Worm (Caenorhabditis elegans) whole organism, early embryonic: ENCODE measurements around the gene emre-1.
"Not testable (repeated sequence)": the region's sequence is repeated elsewhere in the genome, so short reads cannot be mapped to it uniquely, and the experiment has no call there.

Experiments used
- B0310.2 ChIP-seq: sonication (generic microtip); optimal IDR thresholded peaks from 2 replicates; lab custom pipeline; 2016; ENCODE audit warnings: mild to moderate bottlenecking, missing genetic modification characterization, missing compliant biosample characterization
- F13C5.2 ChIP-seq: sonication (generic microtip); optimal IDR thresholded peaks from 2 replicates; lab custom pipeline; 2017; ENCODE audit warnings: mild to moderate bottlenecking, missing genetic modification characterization, inconsistent platforms, missing compliant biosample characterization
- aly-1 ChIP-seq: sonication (generic microtip); optimal IDR thresholded peaks from 2 replicates; lab custom pipeline; 2016; ENCODE audit warnings: missing genetic modification characterization, missing compliant biosample characterization
- ama-1 ChIP-seq: fragments of 150-350 bp; optimal IDR thresholded peaks from 2 replicates; lab custom pipeline; 2014
- ceh-13 ChIP-seq: fragments of 200-800 bp; sonication (Bioruptor generic); optimal IDR thresholded peaks from 2 replicates; lab custom pipeline; 2018; ENCODE audit warnings: mild to moderate bottlenecking, missing genetic modification characterization, missing compliant biosample characterization
- ceh-36 ChIP-seq: sonication (generic microtip); optimal IDR thresholded peaks from 2 replicates; lab custom pipeline; 2016; ENCODE audit warnings: missing genetic modification characterization, inconsistent platforms, missing compliant biosample characterization
- ets-7 ChIP-seq: sonication (generic microtip); optimal IDR thresholded peaks from 2 replicates; lab custom pipeline; 2016; ENCODE audit warnings: missing genotype, missing genetic modification characterization, missing compliant biosample characterization
- flt-1 ChIP-seq: fragments of 200-800 bp; sonication (Bioruptor generic); IDR thresholded peaks from 2 replicates; pipeline ENCODE4 v1.3.6; 2022; ENCODE audit warnings: missing genetic modification characterization, missing compliant biosample characterization
- hmbx-1 ChIP-seq: sonication (generic microtip); optimal IDR thresholded peaks from 2 replicates; lab custom pipeline; 2016; ENCODE audit warnings: mild to moderate bottlenecking, missing genetic modification characterization, missing compliant biosample characterization
- hmg-4 ChIP-seq: fragments of 200-800 bp; sonication (Bioruptor generic); optimal IDR thresholded peaks from 2 replicates; lab custom pipeline; 2018; ENCODE audit warnings: mild to moderate bottlenecking, missing genetic modification characterization, missing compliant biosample characterization
- hnd-1 ChIP-seq: sonication (generic microtip); optimal IDR thresholded peaks from 2 replicates; lab custom pipeline; 2016; ENCODE audit warnings: missing genetic modification characterization, missing compliant biosample characterization
- pes-1 ChIP-seq: fragments of 200-800 bp; sonication (Bioruptor generic); IDR thresholded peaks from 2 replicates; pipeline ENCODE4 v1.3.6; 2022; ENCODE audit warnings: missing genetic modification reagents, missing genetic modification characterization, missing compliant biosample characterization
- scrt-1 ChIP-seq: fragments of 200-800 bp; sonication (Bioruptor generic); IDR thresholded peaks from 2 replicates; pipeline ENCODE4 v1.3.6; 2022; ENCODE audit warnings: missing genetic modification characterization, missing compliant biosample characterization
- sea-1 ChIP-seq: fragments of 200-800 bp; sonication (Bioruptor generic); conservative IDR thresholded peaks from 2 replicates; pipeline ENCODE4 v1.3.6; 2022; ENCODE audit warnings: missing genetic modification characterization, missing compliant biosample characterization
- tbx-11 ChIP-seq: fragments of 200-800 bp; sonication (Bioruptor generic); IDR thresholded peaks from 2 replicates; pipeline ENCODE4 v1.3.6; 2022; ENCODE audit warnings: missing genetic modification characterization, missing compliant biosample characterization
- tbx-37 ChIP-seq: fragments of 200-800 bp; sonication (Bioruptor generic); conservative IDR thresholded peaks from 2 replicates; pipeline ENCODE4 v1.3.6; 2022; ENCODE audit warnings: missing genetic modification reagents, missing genetic modification characterization, missing compliant biosample characterization
- tra-4 ChIP-seq: sonication (generic microtip); optimal IDR thresholded peaks from 2 replicates; lab custom pipeline; 2017; ENCODE audit warnings: missing genetic modification characterization, missing compliant biosample characterization

Gene emre-1

ce11 chrX:14965761-14966160 is 13.7 kb upstream of the emre-1 start, which contains the start of gene F45B8.5:
Gene F45B8.5, plus strand, starts transcription at chrX:14966061.
- TF ChIP-seq hmg-4 (GFP tag; lab: Kevin White, UChicago) (no peak), tra-4 (tag; lab: Kevin White, UChicago) (no peak)

ce11 chrX:14966515-14966914 is 13.0 kb upstream of the emre-1 start, which contains the start of gene F20D1.22:
Gene F20D1.22, plus strand, starts transcription at chrX:14966815.
- not testable (repeated sequence) for TF ChIP-seq hmg-4 (GFP tag; lab: Kevin White, UChicago); tbx-11 (GFP tag; lab: Robert Waterston, UW); flt-1 (GFP tag; lab: Robert Waterston, UW)

ce11 chrX:14969615-14970014 is 9.9 kb upstream of the emre-1 start:
- TF ChIP-seq flt-1 (GFP tag; lab: Robert Waterston, UW) (no peak), ceh-36 (tag; lab: Kevin White, UChicago) (no peak), hmg-4 (GFP tag; lab: Kevin White, UChicago) (no peak), scrt-1 (no peak), tbx-11 (GFP tag; lab: Robert Waterston, UW) (no peak), F13C5.2 (tag; lab: Kevin White, UChicago) (no peak), ets-7 (tag; lab: Kevin White, UChicago) (no peak), hnd-1 (no peak), B0310.2 (tag; lab: Kevin White, UChicago) (no peak), tbx-37 (GFP tag; lab: Robert Waterston, UW) (no peak), ama-1 (no peak), hmbx-1 (tag; lab: Kevin White, UChicago) (no peak), aly-1 (tag; lab: Kevin White, UChicago) (no peak), tra-4 (tag; lab: Kevin White, UChicago) (no peak), pes-1 (no peak), sea-1 (GFP tag; lab: Robert Waterston, UW) (no peak), ceh-13 (GFP tag; lab: Kevin White, UChicago) (no peak)

ce11 chrX:14970221-14970801 is 9.2 kb upstream of the emre-1 start, which contains the start of the genes flwr-1 and tbc-1:
Gene flwr-1, minus strand, starts transcription at chrX:14970271.
Gene tbc-1, plus strand, starts transcription at chrX:14970751.
- peak; percentile 17 for TF ChIP-seq F13C5.2 (tag; lab: Kevin White, UChicago)
- no peak for TF ChIP-seq sea-1 (GFP tag; lab: Robert Waterston, UW)

- TF ChIP-seq ama-1 (no peak), ceh-36 (tag; lab: Kevin White, UChicago) (no peak), tbx-37 (GFP tag; lab: Robert Waterston, UW) (no peak), tbx-11 (GFP tag; lab: Robert Waterston, UW) (no peak), flt-1 (GFP tag; lab: Robert Waterston, UW) (no peak), F13C5.2 (tag; lab: Kevin White, UChicago) (no peak), B0310.2 (tag; lab: Kevin White, UChicago) (no peak), ceh-13 (GFP tag; lab: Kevin White, UChicago) (no peak), hmbx-1 (tag; lab: Kevin White, UChicago) (no peak), ets-7 (tag; lab: Kevin White, UChicago) (no peak), tra-4 (tag; lab: Kevin White, UChicago) (no peak), sea-1 (GFP tag; lab: Robert Waterston, UW) (no peak), hmg-4 (GFP tag; lab: Kevin White, UChicago) (no peak), aly-1 (tag; lab: Kevin White, UChicago) (no peak), pes-1 (no peak), scrt-1 (no peak), hnd-1 (no peak)
These were observed 6.4 kb upstream of the emre-1 start for ce11 chrX:14973085-14973484.

ce11 chrX:14975467-14976167 is 3.9 kb upstream of the emre-1 start, which contains the start of gene F20D1.3:
Gene F20D1.3, plus strand, starts transcription at chrX:14976117.
- TF ChIP-seq flt-1 (GFP tag; lab: Robert Waterston, UW): no peak
- no peak for TF ChIP-seq tbx-11 (GFP tag; lab: Robert Waterston, UW)
- TF ChIP-seq F13C5.2 (tag; lab: Kevin White, UChicago): peak; percentile 2

- no peak for TF ChIP-seq ceh-13 (GFP tag; lab: Kevin White, UChicago)
- no peak for TF ChIP-seq ceh-36 (tag; lab: Kevin White, UChicago)
- TF ChIP-seq aly-1 (tag; lab: Kevin White, UChicago): no peak
- TF ChIP-seq hmbx-1 (tag; lab: Kevin White, UChicago): no peak
- no peak for TF ChIP-seq hnd-1
- no peak for TF ChIP-seq tra-4 (tag; lab: Kevin White, UChicago)
- TF ChIP-seq B0310.2 (tag; lab: Kevin White, UChicago): no peak
- TF ChIP-seq ama-1: no peak
- TF ChIP-seq tbx-37 (GFP tag; lab: Robert Waterston, UW): no peak
- no peak for TF ChIP-seq flt-1 (GFP tag; lab: Robert Waterston, UW)
- TF ChIP-seq scrt-1: no peak
- TF ChIP-seq F13C5.2 (tag; lab: Kevin White, UChicago): no peak
- no peak for TF ChIP-seq ets-7 (tag; lab: Kevin White, UChicago)
- no peak for TF ChIP-seq tbx-11 (GFP tag; lab: Robert Waterston, UW)
- TF ChIP-seq sea-1 (GFP tag; lab: Robert Waterston, UW): no peak
These were observed 2.5 kb upstream of the emre-1 start for ce11 chrX:14976840-14977534.
